Worm (Caenorhabditis elegans): Measurements from ENCODE around the gene F48E8.8.

Gene F48E8.8

DNA sequence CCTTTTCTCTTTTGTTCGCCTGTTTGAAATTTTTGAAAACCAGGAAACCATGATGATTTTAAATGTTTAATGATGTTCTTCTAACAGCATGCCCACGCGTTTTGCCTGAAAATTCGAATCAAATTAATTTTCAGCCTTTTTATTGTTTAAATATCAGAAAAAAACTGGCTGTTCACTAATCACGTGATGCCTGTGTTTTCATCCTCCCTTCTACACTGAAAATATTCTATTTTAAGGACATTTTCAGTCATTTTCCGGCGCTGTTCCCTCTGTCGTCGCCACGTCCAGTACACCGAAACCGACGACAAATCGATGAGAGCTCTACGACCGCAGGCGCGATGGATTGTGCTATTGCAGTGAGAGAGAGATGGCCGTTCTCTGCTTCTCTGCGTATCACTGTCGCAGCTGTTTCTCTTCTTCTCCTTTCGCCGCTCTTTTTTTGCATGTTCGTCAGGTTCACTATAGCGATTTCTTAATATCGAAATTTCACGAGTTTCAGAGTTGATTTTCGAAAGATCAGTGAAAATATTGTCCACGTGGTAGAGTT lies at the start of gene F48E8.8:
Gene F48E8.8, minus strand, starts transcription at position 51 of the 547 bp plus-strand sequence.
- TF ChIP-seq nfya-1 (tag; optimal IDR thresholded peaks at IDR 0.05) = peak; percentile 56
- peak; percentile 9 for TF ChIP-seq unc-55 (GFP tag; optimal IDR thresholded peaks at IDR 0.05)
- TF ChIP-seq unc-42 (tag; optimal IDR thresholded peaks at IDR 0.05) = peak; percentile 39
- TF ChIP-seq hlh-8 (tag; optimal IDR thresholded peaks at IDR 0.05) = peak; percentile 38
- no peak for TF ChIP-seq ceh-18 (tag; optimal IDR thresholded peaks at IDR 0.05)
- peak; percentile 73 for TF ChIP-seq ceh-48 (tag; optimal IDR thresholded peaks at IDR 0.05)
- TF ChIP-seq ceh-24 (tag; optimal IDR thresholded peaks at IDR 0.05) = no peak
- peak; percentile 34 for TF ChIP-seq ceh-31 (tag; optimal IDR thresholded peaks at IDR 0.05)
- TF ChIP-seq rnt-1 (tag; optimal IDR thresholded peaks at IDR 0.05) = no peak
- peak; percentile 75 for TF ChIP-seq tbx-2 (tag; optimal IDR thresholded peaks at IDR 0.05)
- peak; percentile 20 for TF ChIP-seq ceh-2 (tag; optimal IDR thresholded peaks at IDR 0.05)
- TF ChIP-seq hlh-30 (tag; optimal IDR thresholded peaks at IDR 0.05; ENCODE audit: insufficient read depth) = peak; percentile 38

DNA sequence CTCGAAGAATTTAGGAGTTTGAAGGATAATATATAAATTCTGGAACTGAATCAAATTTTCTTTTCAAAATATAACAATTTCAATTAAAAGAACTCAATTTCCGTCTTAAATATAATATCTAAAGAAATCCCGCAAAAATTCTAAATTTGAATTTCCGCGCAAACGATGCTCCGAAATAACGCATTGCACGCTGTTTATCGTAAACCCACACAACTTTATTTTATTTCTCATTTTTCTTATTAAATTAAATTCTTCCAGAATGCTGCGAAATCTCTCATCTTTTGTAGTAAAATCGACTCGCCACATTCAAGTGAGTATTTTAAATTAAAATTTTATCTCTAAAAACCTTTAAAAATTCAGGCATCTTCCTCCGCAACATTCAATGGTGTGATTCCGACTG lies 49.4 kb upstream of the F48E8.8 start, which contains the start of gene R02F2.9:
Gene R02F2.9, plus strand, starts transcription at position 218 of the 400 bp plus-strand sequence.
- no peak for TF ChIP-seq ceh-6 (GFP tag; optimal IDR thresholded peaks at IDR 0.05)
- TF ChIP-seq ceh-18 (tag; optimal IDR thresholded peaks at IDR 0.05) = no peak
- no peak for TF ChIP-seq nhr-11 (tag; optimal IDR thresholded peaks at IDR 0.05)
- TF ChIP-seq nfya-1 (tag; optimal IDR thresholded peaks at IDR 0.05) = peak; percentile 41
- no peak for TF ChIP-seq nhr-232 (tag; optimal IDR thresholded peaks at IDR 0.05)
- TF ChIP-seq ets-4 (tag; optimal IDR thresholded peaks at IDR 0.05) = peak; percentile 55
- TF ChIP-seq unc-42 (tag; optimal IDR thresholded peaks at IDR 0.05) = peak; percentile 37
- no peak for TF ChIP-seq T23F11.4 (GFP tag; optimal IDR thresholded peaks at IDR 0.05)

DNA sequence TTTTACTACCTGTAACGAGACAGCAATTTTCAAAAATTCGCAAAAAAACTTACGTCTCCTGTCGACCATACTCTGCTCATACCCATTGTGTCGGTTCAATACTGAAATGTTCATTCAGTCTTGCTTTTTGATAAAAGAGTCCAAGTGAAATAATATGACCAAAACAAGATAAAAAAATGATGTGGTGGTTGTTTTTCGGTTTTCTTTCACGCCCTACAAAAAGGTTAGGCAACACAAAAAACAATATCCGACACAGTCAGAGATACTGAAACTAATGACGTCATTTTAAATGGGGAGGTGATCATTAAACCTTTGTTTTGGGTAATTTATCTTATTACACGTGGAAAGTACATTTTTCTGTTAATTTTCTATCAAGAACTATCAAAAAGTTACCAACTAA lies 45.6 kb upstream of the F48E8.8 start, which contains the start of gene R02F2.8:
Gene R02F2.8, minus strand, starts transcription at position 101 of the 400 bp plus-strand sequence.
- no peak for TF ChIP-seq K02D7.2 (tag; optimal IDR thresholded peaks at IDR 0.05)
- no peak for TF ChIP-seq pax-1 (tag; optimal IDR thresholded peaks at IDR 0.05)
- no peak for TF ChIP-seq ama-1 (optimal IDR thresholded peaks at IDR 0.05)
- TF ChIP-seq gmeb-2 (tag; optimal IDR thresholded peaks at IDR 0.05) = no peak
- TF ChIP-seq elt-4 (tag; optimal IDR thresholded peaks at IDR 0.05) = no peak
- no peak for TF ChIP-seq pha-2 (tag; optimal IDR thresholded peaks at IDR 0.05)
- no peak for TF ChIP-seq ceh-31 (tag; optimal IDR thresholded peaks at IDR 0.05)
- no peak for TF ChIP-seq ceh-9 (tag; optimal IDR thresholded peaks at IDR 0.05)
- TF ChIP-seq pqm-1 (tag; optimal IDR thresholded peaks at IDR 0.05) = no peak
- TF ChIP-seq T23F11.4 (GFP tag; optimal IDR thresholded peaks at IDR 0.05) = no peak
- no peak for TF ChIP-seq unc-42 (tag; optimal IDR thresholded peaks at IDR 0.05)
- no peak for TF ChIP-seq ttx-3 (tag; optimal IDR thresholded peaks at IDR 0.05)

DNA sequence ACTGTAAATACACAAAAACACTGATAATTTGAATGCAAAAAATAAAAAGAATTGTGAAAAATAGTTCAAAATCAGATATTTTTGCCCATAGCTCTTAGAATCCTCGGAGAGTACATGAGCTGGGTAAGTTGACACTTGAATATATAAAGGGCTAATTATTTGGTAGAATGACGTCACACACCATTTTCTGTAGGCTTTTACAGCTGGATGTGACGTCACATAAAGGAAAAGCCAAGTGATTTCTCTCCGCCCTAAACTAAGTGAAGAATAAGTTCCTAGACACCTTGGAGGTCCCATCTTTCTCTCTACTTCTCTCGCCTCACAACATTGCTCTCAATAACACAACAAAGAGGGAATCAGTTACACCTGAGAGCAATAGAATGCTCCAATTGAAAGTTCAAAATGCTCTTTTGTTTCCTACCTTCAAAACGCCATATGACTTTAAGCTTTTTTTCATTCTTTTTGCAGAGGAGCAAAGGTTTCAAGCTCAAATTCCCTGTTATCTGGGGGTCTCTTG lies 37.5 kb upstream of the F48E8.8 start, which contains the start of gene osg-1:
Gene osg-1, plus strand, starts transcription at position 467 of the 517 bp plus-strand sequence.
- TF ChIP-seq dve-1 (tag; optimal IDR thresholded peaks at IDR 0.05) (no peak), C08G9.2 (tag; optimal IDR thresholded peaks at IDR 0.05) (no peak), ceh-6 (GFP tag; optimal IDR thresholded peaks at IDR 0.05) (no peak), nhr-11 (tag; optimal IDR thresholded peaks at IDR 0.05) (no peak), ceh-34 (tag; optimal IDR thresholded peaks at IDR 0.05) (no peak), ets-4 (tag; optimal IDR thresholded peaks at IDR 0.05) (no peak), ceh-22 (tag; optimal IDR thresholded peaks at IDR 0.05) (no peak), ref-2 (tag; optimal IDR thresholded peaks at IDR 0.05) (no peak)

DNA sequence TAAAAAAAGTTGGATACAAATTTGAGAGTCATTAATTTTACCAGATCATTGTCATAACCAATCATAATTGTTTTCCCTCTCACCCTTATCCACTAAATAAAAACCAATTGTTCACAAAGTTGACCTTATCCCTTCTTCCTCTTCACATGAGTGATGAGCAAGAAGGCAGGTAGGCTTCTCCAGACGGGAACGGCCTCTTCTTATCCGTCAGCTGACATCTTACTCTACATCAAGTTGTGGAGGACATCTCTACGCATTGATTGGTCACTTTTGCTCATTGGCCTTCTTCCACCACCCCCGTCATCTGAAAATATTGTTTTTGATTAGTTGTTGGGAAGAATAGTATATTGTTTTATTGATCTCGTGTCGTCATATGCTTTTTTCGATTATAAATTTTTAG lies 36.7 kb upstream of the F48E8.8 start:
- no peak for TF ChIP-seq K09A11.1 (tag; optimal IDR thresholded peaks at IDR 0.05; ENCODE audit: insufficient read depth)
- TF ChIP-seq unc-55 (GFP tag; optimal IDR thresholded peaks at IDR 0.05) = peak; percentile 30

Data from whole organism, late embryonic.